Worm (Caenorhabditis elegans) whole organism, young adult: ENCODE measurements around the gene K02F3.9.

Experiments used
- F37B4.10 ChIP-seq: fragments of 200-800 bp; sonication (Bioruptor generic); IDR thresholded peaks from 2 replicates; pipeline ENCODE4 v1.3.6; 2022; ENCODE audit warnings: missing genetic modification characterization, missing compliant biosample characterization
- pha-4 ChIP-seq: fragments of 150-350 bp; sonication (generic microtip); optimal IDR thresholded peaks from 2 replicates; lab custom pipeline; 2014; ENCODE audit warnings: missing biosample characterization, missing genetic modification reagents, missing genetic modification characterization
- snpc-4 ChIP-seq, 5 experiments: fragments of 150-350 bp in 1 of 5; sonication (generic microtip) in 4 of 5; optimal IDR thresholded peaks; 2 replicates each; lab custom pipeline; 2014 to 2018; ENCODE audit warnings: missing genetic modification characterization in 5 of 5, missing biosample characterization in 3 of 5, antibody characterized with exemption in 2 of 5, mild to moderate bottlenecking in 2 of 5, missing compliant biosample characterization in 2 of 5, missing genotype in 2 of 5, moderate library complexity in 2 of 5, missing genetic modification reagents in 1 of 5

- TF ChIP-seq snpc-4 (GFP tag; optimal IDR thresholded peaks at IDR 0.05; lab: Kevin White, UChicago) (no peak), snpc-4 (tag; optimal IDR thresholded peaks at IDR 0.05; lab: Kevin White, UChicago) (no peak), pha-4 (tag; lab: Kevin White, UChicago) (no peak), F37B4.10 (GFP tag; lab: Robert Waterston, UW) (no peak)
Measured at ce11 chrIII:880840-881239, 39.7 kb upstream of the K02F3.9 start.
